Worm (Caenorhabditis elegans): Measurements from ENCODE around the gene ZK593.2.

Gene ZK593.2

ce11 chrIV:10904282-10904681 is 8.9 kb upstream of the ZK593.2 start, which contains the start of gene ZK596.3:
ZK596.3 (minus strand) TSS chrIV:10904382.
- TF ChIP-seq Y53F4B.3 (GFP tag; IDR thresholded peaks at IDR 0.05) (no peak), Y53G8AR.9 (GFP tag; conservative IDR thresholded peaks at IDR 0.05) (no peak), bed-1 (GFP tag; IDR thresholded peaks at IDR 0.05) (no peak), attf-6 (GFP tag; IDR thresholded peaks at IDR 0.05) (no peak), nhr-179 (tag; optimal IDR thresholded peaks at IDR 0.05) (no peak), madf-8 (GFP tag; conservative IDR thresholded peaks at IDR 0.05) (no peak), pbrm-1 (GFP tag; IDR thresholded peaks at IDR 0.05) (no peak), efl-1 (GFP tag; optimal IDR thresholded peaks at IDR 0.05) (no peak), tbp1 (GFP tag; optimal IDR thresholded peaks at IDR 0.05) (no peak), ceh-58 (GFP tag; IDR thresholded peaks at IDR 0.05) (no peak), dox-1 (GFP tag; IDR thresholded peaks at IDR 0.05) (no peak), F39B2.1 (GFP tag; IDR thresholded peaks at IDR 0.05) (no peak), C06A6.2 (GFP tag; conservative IDR thresholded peaks at IDR 0.05) (no peak), ztf-3 (GFP tag; optimal IDR thresholded peaks at IDR 0.05) (no peak)

- no peak for TF ChIP-seq ztf-26 (tag; optimal IDR thresholded peaks at IDR 0.05)
- TF ChIP-seq nfya-1 (tag; optimal IDR thresholded peaks at IDR 0.05; ENCODE audit: borderline replicate concordance, insufficient read depth), result no peak
- no peak for TF ChIP-seq F57C9.4 (tag; optimal IDR thresholded peaks at IDR 0.05)
- TF ChIP-seq B0035.1 (tag; optimal IDR thresholded peaks at IDR 0.05), result no peak
- no peak for TF ChIP-seq ceh-40 (GFP tag; IDR thresholded peaks at IDR 0.05)
- TF ChIP-seq nhr-90 (tag; optimal IDR thresholded peaks at IDR 0.05), result no peak
- TF ChIP-seq Y53F4B.3 (GFP tag; IDR thresholded peaks at IDR 0.05), result no peak
- no peak for TF ChIP-seq B0261.1 (tag; optimal IDR thresholded peaks at IDR 0.05)
- TF ChIP-seq tbx-9 (tag; optimal IDR thresholded peaks at IDR 0.05; ENCODE audit: borderline replicate concordance), result no peak
- TF ChIP-seq sea-2 (GFP tag; IDR thresholded peaks at IDR 0.05), result no peak
- TF ChIP-seq sptf-2 (GFP tag; optimal IDR thresholded peaks at IDR 0.05), result no peak
These were observed 4.0 kb upstream of the ZK593.2 start, which contains the start of gene ZK596.2 for ce11 chrIV:10909206-10909605. ZK596.2 (minus strand) TSS chrIV:10909306.

DNA sequence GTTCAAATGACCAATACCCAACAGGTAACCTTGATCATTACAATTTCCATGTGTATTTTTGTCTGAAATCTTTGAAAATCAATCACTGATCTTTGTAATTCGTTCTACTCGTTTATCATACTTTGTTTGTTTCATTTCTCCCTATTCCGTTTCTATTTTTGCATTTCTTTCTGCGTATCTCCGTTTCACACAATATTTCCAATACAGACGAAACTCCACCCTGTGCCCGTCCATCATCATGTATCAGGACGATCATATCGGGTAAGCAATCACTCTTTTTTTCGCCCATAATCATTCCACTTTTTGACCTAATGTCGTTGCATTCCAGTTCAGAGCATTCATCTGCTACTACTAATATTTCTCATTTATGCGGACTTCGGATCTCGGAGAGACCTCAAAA is 3.5 kb upstream of the ZK593.2 start, which contains the start of gene pyk-2:
pyk-2 (plus strand) TSS at position 206 of the 400 bp plus-strand sequence.
- TF ChIP-seq nfya-2 (GFP tag; IDR thresholded peaks at IDR 0.05) (no peak), nhr-80 (tag; optimal IDR thresholded peaks at IDR 0.05) (peak; percentile 91), F37B4.10 (GFP tag; IDR thresholded peaks at IDR 0.05) (no peak), bed-1 (GFP tag; IDR thresholded peaks at IDR 0.05) (no peak), lsl-1 (GFP tag; optimal IDR thresholded peaks at IDR 0.05) (no peak), ceh-58 (GFP tag; IDR thresholded peaks at IDR 0.05) (no peak), ztf-3 (GFP tag; optimal IDR thresholded peaks at IDR 0.05) (no peak), hmg-1.2 (GFP tag; IDR thresholded peaks at IDR 0.05) (peak; percentile 62), chd-7 (tag; optimal IDR thresholded peaks at IDR 0.05) (no peak), somi-1 (GFP tag; optimal IDR thresholded peaks at IDR 0.05) (no peak)

DNA sequence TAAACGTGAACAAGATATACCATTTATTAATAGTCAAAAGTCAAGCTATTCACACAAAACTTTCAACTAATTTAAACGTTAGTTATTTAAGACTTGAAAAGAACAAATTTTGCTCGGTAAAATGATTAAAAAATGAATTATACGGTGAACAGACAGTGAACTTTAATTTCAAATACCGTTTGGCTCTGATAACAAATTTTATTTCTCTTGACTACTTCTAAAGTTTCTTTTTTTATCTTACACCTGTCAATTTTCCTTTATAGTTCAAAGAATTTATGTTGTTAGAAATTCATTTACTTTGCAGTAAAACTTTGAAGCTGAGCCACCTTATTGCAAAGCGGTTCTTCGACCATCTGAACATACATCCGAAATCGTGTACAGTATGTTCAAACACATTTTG is 2.2 kb downstream of the ZK593.2 start, which contains the start of gene ZK593.3:
ZK593.3 (plus strand) TSS at position 301 of the 400 bp plus-strand sequence.
- TF ChIP-seq nhr-80 (tag; optimal IDR thresholded peaks at IDR 0.05), result peak; percentile 4
- no peak for TF ChIP-seq ceh-40 (GFP tag; IDR thresholded peaks at IDR 0.05)
- TF ChIP-seq die-1 (tag; optimal IDR thresholded peaks at IDR 0.05), result no peak

- TF ChIP-seq die-1 (tag; optimal IDR thresholded peaks at IDR 0.05), result no peak
- no peak for TF ChIP-seq B0336.3 (GFP tag; IDR thresholded peaks at IDR 0.05)
- TF ChIP-seq nfya-1 (tag; optimal IDR thresholded peaks at IDR 0.05; ENCODE audit: borderline replicate concordance, insufficient read depth), result no peak
- TF ChIP-seq somi-1 (GFP tag; optimal IDR thresholded peaks at IDR 0.05), result no peak
- TF ChIP-seq attf-5 (GFP tag; optimal IDR thresholded peaks at IDR 0.05), result no peak
- TF ChIP-seq nhr-179 (tag; optimal IDR thresholded peaks at IDR 0.05), result no peak
- TF ChIP-seq bed-1 (GFP tag; IDR thresholded peaks at IDR 0.05), result no peak
These were observed 3.0 kb downstream of the ZK593.2 start for ce11 chrIV:10916134-10916533.

Data from whole organism, young adult.